Fruit fly (Drosophila melanogaster): ENCODE results near the gene Ir94e.
A peak's percentile ranks its signal among the peaks of the same experiment; 100 is the strongest.

Gene Ir94e

DNA sequence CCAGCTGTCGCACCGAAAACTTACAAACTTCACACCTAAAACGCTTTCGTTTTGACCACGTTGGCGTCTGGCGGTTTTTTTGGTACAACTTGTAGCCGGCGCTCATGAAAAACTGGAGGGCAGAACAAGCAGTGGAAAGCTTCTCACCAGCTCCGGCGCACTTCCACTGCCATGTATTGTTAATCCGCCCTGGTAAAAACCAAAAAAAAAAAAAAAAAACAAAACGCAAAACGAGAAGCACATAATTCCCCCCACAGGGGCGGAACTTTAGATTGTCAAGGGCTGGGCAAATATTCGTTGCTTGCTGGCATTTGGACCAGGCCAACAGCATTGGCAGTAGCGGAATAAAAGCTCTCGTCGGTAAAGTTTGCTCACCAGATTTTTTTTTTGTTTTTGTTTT is 31.0 kb upstream of the Ir94e start (continued):
- TF ChIP-seq ewg (GFP tag; optimal IDR thresholded peaks at IDR 0.05) (no peak), CG11560 (tag; IDR thresholded peaks at IDR 0.05) (no peak), ftz-f1 (GFP tag; optimal IDR thresholded peaks at IDR 0.05) (peak; percentile 87), NC2α (GFP tag; optimal IDR thresholded peaks at IDR 0.05) (no peak), aop (GFP tag; IDR thresholded peaks at IDR 0.05) (no peak), Side (GFP tag; optimal IDR thresholded peaks at IDR 0.05) (no peak), D19A (tag; optimal IDR thresholded peaks at IDR 0.05) (no peak), emc (GFP tag; optimal IDR thresholded peaks at IDR 0.05) (no peak), ci (GFP tag; IDR thresholded peaks at IDR 0.05) (0 out of 3 replicates have a peak, but pooled peaks have one; percentile 32), peb (GFP tag; IDR thresholded peaks at IDR 0.05) (no peak), Vsx1 (GFP tag; optimal IDR thresholded peaks at IDR 0.05) (no peak), Opbp (GFP tag; IDR thresholded peaks at IDR 0.05; ENCODE audit: partially characterized antibody) (no peak), Dip3 (GFP tag; optimal IDR thresholded peaks at IDR 0.05) (no peak), dysf (GFP tag; IDR thresholded peaks at IDR 0.05) (no peak), oc (tag; optimal IDR thresholded peaks at IDR 0.05) (peak; percentile 42), gro (GFP tag; optimal IDR thresholded peaks at IDR 0.05) (peak; percentile 59), lola (GFP tag; optimal IDR thresholded peaks at IDR 0.05) (no peak), bowl (GFP tag; IDR thresholded peaks at IDR 0.05) (no peak), Hey (tag; optimal IDR thresholded peaks at IDR 0.05) (no peak), bcd (GFP tag; optimal IDR thresholded peaks at IDR 0.05) (peak; percentile 42), gce (GFP tag; IDR thresholded peaks at IDR 0.05) (no peak), onecut (GFP tag; IDR thresholded peaks at IDR 0.05) (no peak), CG10274 (GFP tag; optimal IDR thresholded peaks at IDR 0.05) (no peak), CG14050 (GFP tag; IDR thresholded peaks at IDR 0.05) (no peak), gt (GFP tag; IDR thresholded peaks at IDR 0.05) (no peak), bigmax (GFP tag; optimal IDR thresholded peaks at IDR 0.05) (no peak), CG7786 (GFP tag; optimal IDR thresholded peaks at IDR 0.05) (no peak), CG3847 (GFP tag; IDR thresholded peaks at IDR 0.05) (no peak), CG9797 (GFP tag; optimal IDR thresholded peaks at IDR 0.05) (no peak), Usf (GFP tag; optimal IDR thresholded peaks at IDR 0.05) (no peak), C15 (GFP tag; IDR thresholded peaks at IDR 0.05) (no peak), Taf1 (GFP tag; IDR thresholded peaks at IDR 0.05) (no peak), Sox102F (GFP tag; optimal IDR thresholded peaks at IDR 0.05) (no peak), hbn (GFP tag; IDR thresholded peaks at IDR 0.05; ENCODE audit: partially characterized antibody) (no peak), CG4424 (GFP tag; optimal IDR thresholded peaks at IDR 0.05) (no peak), Med (GFP tag) (peak; percentile 62), CG18262 (tag; optimal IDR thresholded peaks at IDR 0.05) (no peak), gfzf (GFP tag; optimal IDR thresholded peaks at IDR 0.05) (peak; percentile 28), CG31365 (tag; optimal IDR thresholded peaks at IDR 0.05) (no peak), Rx (GFP tag; IDR thresholded peaks at IDR 0.05) (no peak), CG9876 (GFP tag; optimal IDR thresholded peaks at IDR 0.05) (no peak), CG6683 (GFP tag; optimal IDR thresholded peaks at IDR 0.05) (no peak), tgo (GFP tag; IDR thresholded peaks at IDR 0.05) (no peak), zf30C (GFP tag; optimal IDR thresholded peaks at IDR 0.05) (no peak), ro (GFP tag; IDR thresholded peaks at IDR 0.05) (no peak), Hr3 (GFP tag; optimal IDR thresholded peaks at IDR 0.05) (no peak), CG2889 (GFP tag; IDR thresholded peaks at IDR 0.05) (no peak), D19B (GFP tag; optimal IDR thresholded peaks at IDR 0.05) (no peak), CG3838 (GFP tag; optimal IDR thresholded peaks at IDR 0.05) (no peak), CG4854 (GFP tag; optimal IDR thresholded peaks at IDR 0.05) (no peak), stc (GFP tag; IDR thresholded peaks at IDR 0.05) (no peak), jumu (GFP tag; optimal IDR thresholded peaks at IDR 0.05) (no peak), hb (GFP tag; IDR thresholded peaks at IDR 0.05; ENCODE audit: partially characterized antibody) (no peak)

Data from whole organism, embryonic.